Fruit fly (Drosophila melanogaster): ENCODE results near the gene Trax.

The Trax gene

dm6 chr3R:15356645-15357431 is 4.7 kb upstream of the Trax start, which contains the start of the genes Atg4b and Hibch (continued):
- peak; percentile 74 for TF ChIP-seq lz (GFP tag; optimal IDR thresholded peaks at IDR 0.05)
- no peak for TF ChIP-seq svp (GFP tag)
- TF ChIP-seq Hr38 (GFP tag; optimal IDR thresholded peaks at IDR 0.05), result no peak
- peak; percentile 67; the same call in 1 of the 2 replicates for TF ChIP-seq CG11294 (GFP tag; IDR thresholded peaks at IDR 0.05)
- TF ChIP-seq fd59A (GFP tag; optimal IDR thresholded peaks at IDR 0.05), result peak; percentile 60
- peak; percentile 61 for TF ChIP-seq CG31627 (GFP tag; optimal IDR thresholded peaks at IDR 0.05)
- TF ChIP-seq CG16779 (tag; optimal IDR thresholded peaks at IDR 0.05), result no peak
- TF ChIP-seq CG6854 (GFP tag; optimal IDR thresholded peaks at IDR 0.05), result peak; percentile 80
- peak; percentile 83 for TF ChIP-seq cyc (GFP tag; optimal IDR thresholded peaks at IDR 0.05)
- peak; percentile 66 for TF ChIP-seq CG15336 (GFP tag; IDR thresholded peaks at IDR 0.05)
- peak; percentile 79 for TF ChIP-seq esn (GFP tag; optimal IDR thresholded peaks at IDR 0.05)
- TF ChIP-seq Eip75B (GFP tag; optimal IDR thresholded peaks at IDR 0.05), result no peak
- peak; percentile 100 for TF ChIP-seq CG10669 (GFP tag; optimal IDR thresholded peaks at IDR 0.05)
- TF ChIP-seq fkh (GFP tag; optimal IDR thresholded peaks at IDR 0.05), result peak; percentile 97
- TF ChIP-seq CG3032 (tag; optimal IDR thresholded peaks at IDR 0.05), result peak; percentile 91
- no peak for TF ChIP-seq Eip93F (GFP tag; optimal IDR thresholded peaks at IDR 0.05)
- peak; percentile 84 for TF ChIP-seq CG32006 (GFP tag; optimal IDR thresholded peaks at IDR 0.05)
- TF ChIP-seq spab (GFP tag; optimal IDR thresholded peaks at IDR 0.05), result no peak
- TF ChIP-seq fd85E (GFP tag; optimal IDR thresholded peaks at IDR 0.05), result no peak
- no peak for TF ChIP-seq achi (GFP tag; optimal IDR thresholded peaks at IDR 0.05)
- TF ChIP-seq ss (GFP tag; optimal IDR thresholded peaks at IDR 0.05), result no peak
- TF ChIP-seq eg (GFP tag; IDR thresholded peaks at IDR 0.05), result peak; percentile 79
- TF ChIP-seq Sox102F (GFP tag; optimal IDR thresholded peaks at IDR 0.05), result no peak
- TF ChIP-seq CG6808 (GFP tag; optimal IDR thresholded peaks at IDR 0.05), result no peak
- peak; percentile 83 for TF ChIP-seq Gug (GFP tag; IDR thresholded peaks at IDR 0.05)
- TF ChIP-seq CG8632 (GFP tag; optimal IDR thresholded peaks at IDR 0.05), result peak; percentile 73
- peak; percentile 72 for TF ChIP-seq dac (GFP tag; optimal IDR thresholded peaks at IDR 0.05)
- TF ChIP-seq CG8119 (GFP tag; IDR thresholded peaks at IDR 0.05), result peak; percentile 63; the same call in 2 of the 3 replicates
- no peak for TF ChIP-seq net (GFP tag; optimal IDR thresholded peaks at IDR 0.05)

dm6 chr3R:15363608-15364007 is 2.1 kb downstream of the Trax start, which contains the start of gene CG6171:
Gene CG6171 (minus strand): TSS chr3R:15363857.
- TF ChIP-seq esn (GFP tag; optimal IDR thresholded peaks at IDR 0.05) (peak; percentile 34), CG31627 (GFP tag; optimal IDR thresholded peaks at IDR 0.05) (no peak), Eip78C (GFP tag) (peak; percentile 52)

- TF ChIP-seq cyc (GFP tag; optimal IDR thresholded peaks at IDR 0.05) (peak; percentile 21), esn (GFP tag; optimal IDR thresholded peaks at IDR 0.05) (peak; percentile 68), CG8119 (GFP tag; IDR thresholded peaks at IDR 0.05) (peak; percentile 74; the same call in 2 of the 3 replicates), Eip75B (GFP tag; optimal IDR thresholded peaks at IDR 0.05) (no peak), svp (GFP tag) (peak; percentile 94), Hr39 (GFP tag; optimal IDR thresholded peaks at IDR 0.05) (no peak), CG3919 (GFP tag; optimal IDR thresholded peaks at IDR 0.05) (no peak), CG6792 (GFP tag; optimal IDR thresholded peaks at IDR 0.05) (peak; percentile 50), fkh (GFP tag; optimal IDR thresholded peaks at IDR 0.05) (no peak), acj6 (GFP tag; optimal IDR thresholded peaks at IDR 0.05) (no peak), CG32006 (GFP tag; optimal IDR thresholded peaks at IDR 0.05) (no peak), Eip93F (GFP tag; optimal IDR thresholded peaks at IDR 0.05) (no peak), vri (GFP tag; optimal IDR thresholded peaks at IDR 0.05) (no peak), CG6808 (GFP tag; optimal IDR thresholded peaks at IDR 0.05) (no peak), Eip78C (GFP tag) (peak; percentile 73), CG15336 (GFP tag; IDR thresholded peaks at IDR 0.05) (peak; percentile 81), CG8319 (GFP tag; optimal IDR thresholded peaks at IDR 0.05) (no peak), topi (GFP tag; optimal IDR thresholded peaks at IDR 0.05) (no peak), pdm3 (GFP tag; optimal IDR thresholded peaks at IDR 0.05) (no peak), CG11902 (GFP tag; optimal IDR thresholded peaks at IDR 0.05) (no peak), CG1621 (tag; optimal IDR thresholded peaks at IDR 0.05) (no peak), CG16779 (tag; optimal IDR thresholded peaks at IDR 0.05) (no peak), eg (GFP tag; IDR thresholded peaks at IDR 0.05) (peak; percentile 76), CG11294 (GFP tag; IDR thresholded peaks at IDR 0.05) (no peak), Ets21C (GFP tag; optimal IDR thresholded peaks at IDR 0.05) (no peak), CG6276 (GFP tag; optimal IDR thresholded peaks at IDR 0.05) (no peak), Ets96B (tag; optimal IDR thresholded peaks at IDR 0.05) (peak; percentile 57), CG3032 (tag; optimal IDR thresholded peaks at IDR 0.05) (peak; percentile 35), dsx (GFP tag; optimal IDR thresholded peaks at IDR 0.05; ENCODE audit: poor library complexity, severe bottlenecking) (peak; percentile 58), CG31627 (GFP tag; optimal IDR thresholded peaks at IDR 0.05) (peak; percentile 18), Smox (GFP tag; optimal IDR thresholded peaks at IDR 0.05) (no peak)
Observed at dm6 chr3R:15366839-15367238, 5.3 kb downstream of the Trax start.
